Fruit fly (Drosophila melanogaster): ENCODE data around the gene slx1.

Gene slx1

dm6 chr3R:4649126-4649811 is 7.5 kb downstream of the slx1 start, which contains the start of gene Karybeta3 (continued):
- TF ChIP-seq Dp (GFP tag; optimal IDR thresholded peaks at IDR 0.05) (peak; percentile 91), CG30403 (GFP tag; optimal IDR thresholded peaks at IDR 0.05) (peak; percentile 78), CG1647 (GFP tag; optimal IDR thresholded peaks at IDR 0.05) (peak; percentile 63), ac (GFP tag; optimal IDR thresholded peaks at IDR 0.05) (no peak), tgo (GFP tag; IDR thresholded peaks at IDR 0.05) (peak; percentile 71), chm (GFP tag; IDR thresholded peaks at IDR 0.05) (peak; percentile 60; the same call in 1 of the 2 replicates), CG6689 (GFP tag; IDR thresholded peaks at IDR 0.05) (peak; percentile 73), CHES-1-like (GFP tag; optimal IDR thresholded peaks at IDR 0.05) (peak; percentile 86), CG14860 (GFP tag; IDR thresholded peaks at IDR 0.05; ENCODE audit: partially characterized antibody) (peak; percentile 53; the same call in 2 of the 3 replicates), dmrt99B (tag; optimal IDR thresholded peaks at IDR 0.05) (no peak), Awh (GFP tag; IDR thresholded peaks at IDR 0.05) (peak; percentile 68), btn (GFP tag; optimal IDR thresholded peaks at IDR 0.05) (peak; percentile 76), Abd-B (GFP tag; optimal IDR thresholded peaks at IDR 0.05) (no peak), da (GFP tag; optimal IDR thresholded peaks at IDR 0.05) (no peak), Oli (tag; optimal IDR thresholded peaks at IDR 0.05) (peak; percentile 55), gt (GFP tag; IDR thresholded peaks at IDR 0.05) (no peak), CG17802 (tag; optimal IDR thresholded peaks at IDR 0.05) (peak; percentile 36), esg (GFP tag; conservative IDR thresholded peaks at IDR 0.05) (peak; percentile 54; the same call in 1 of the 2 replicates), sna (GFP tag; IDR thresholded peaks at IDR 0.05; ENCODE audit: partially characterized antibody) (peak; percentile 68; the same call in 1 of the 2 replicates), Taf1 (GFP tag; IDR thresholded peaks at IDR 0.05) (peak; percentile 32; the same call in 1 of the 2 replicates), CG17568 (GFP tag; optimal IDR thresholded peaks at IDR 0.05) (no peak), Camta (GFP tag; optimal IDR thresholded peaks at IDR 0.05) (peak; percentile 55), CG6791 (GFP tag; IDR thresholded peaks at IDR 0.05; ENCODE audit: partially characterized antibody) (peak; percentile 75; the same call in 2 of the 3 replicates), CG10979 (tag; optimal IDR thresholded peaks at IDR 0.05) (peak; percentile 54), CG9437 (GFP tag; optimal IDR thresholded peaks at IDR 0.05) (peak; percentile 90), YL-1 (GFP tag; optimal IDR thresholded peaks at IDR 0.05) (peak; percentile 45), CG14050 (GFP tag; IDR thresholded peaks at IDR 0.05) (peak; percentile 69), gcm (GFP tag; optimal IDR thresholded peaks at IDR 0.05) (peak; percentile 33), gfzf (GFP tag; optimal IDR thresholded peaks at IDR 0.05) (peak; percentile 44), otp (GFP tag; IDR thresholded peaks at IDR 0.05) (peak; percentile 55; the same call in 2 of the 3 replicates), fd102C (GFP tag; optimal IDR thresholded peaks at IDR 0.05) (no peak), wor (GFP tag; IDR thresholded peaks at IDR 0.05) (peak; percentile 17; the same call in 1 of the 2 replicates), cwo (GFP tag; optimal IDR thresholded peaks at IDR 0.05) (peak; percentile 53), gsb-n (tag; optimal IDR thresholded peaks at IDR 0.05) (peak; percentile 35), Opbp (GFP tag; IDR thresholded peaks at IDR 0.05; ENCODE audit: partially characterized antibody) (peak; percentile 73), sr (GFP tag; IDR thresholded peaks at IDR 0.05) (peak; percentile 61; the same call in 2 of the 3 replicates), lilli (GFP tag; optimal IDR thresholded peaks at IDR 0.05) (peak; percentile 86), zf30C (GFP tag; optimal IDR thresholded peaks at IDR 0.05) (no peak), CG8944 (GFP tag; optimal IDR thresholded peaks at IDR 0.05) (peak; percentile 77), psq (GFP tag; optimal IDR thresholded peaks at IDR 0.05) (no peak), ewg (GFP tag; optimal IDR thresholded peaks at IDR 0.05) (peak; percentile 78), trem (tag; optimal IDR thresholded peaks at IDR 0.05) (peak; percentile 79)
